Worm (Caenorhabditis elegans) whole organism, L4 larva: Measurements from ENCODE around the gene egrh-3.

Experiments
- ZK546.5 ChIP-seq, 2 experiments: sonication (generic microtip); optimal IDR thresholded peaks; 2 replicates each; lab custom pipeline; 2017; ENCODE audit warnings: missing biosample characterization in 2 of 2, missing genetic modification characterization in 2 of 2
- aha-1 ChIP-seq: fragments of 150-350 bp; peaks from one replicate; lab custom pipeline; 2014; ENCODE audit warnings: missing biosample characterization, missing genetic modification characterization
- ama-1 ChIP-seq: fragments of 150-350 bp; optimal IDR thresholded peaks from 2 replicates; lab custom pipeline; 2014; ENCODE audit warnings: inconsistent platforms, mixed read lengths
- ctbp-1 ChIP-seq: fragments of 200-800 bp; sonication (Bioruptor generic); IDR thresholded peaks from 2 replicates; pipeline ENCODE4 v1.3.6; 2022; ENCODE audit warnings: missing genetic modification reagents, missing genetic modification characterization, missing compliant biosample characterization
- daf-12 ChIP-seq: fragments of 150-350 bp; optimal IDR thresholded peaks from 2 replicates; lab custom pipeline; 2014; ENCODE audit warnings: missing biosample characterization, missing genetic modification reagents, missing genetic modification characterization
- daf-16 ChIP-seq, 3 experiments: sonication (generic microtip); optimal IDR thresholded peaks; 2 replicates each; lab custom pipeline; 2016 to 2017; ENCODE audit warnings: missing genetic modification characterization in 3 of 3, missing genetic modification reagents in 3 of 3, mild to moderate bottlenecking in 2 of 3, missing compliant biosample characterization in 2 of 3, missing biosample characterization in 1 of 3, moderate library complexity in 1 of 3
- lin-38 ChIP-seq: fragments of 200-800 bp; sonication (Bioruptor generic); IDR thresholded peaks from 2 replicates; pipeline ENCODE4 v1.3.6; 2022; ENCODE audit warnings: missing genetic modification reagents, missing genetic modification characterization, missing compliant biosample characterization
- lir-3 ChIP-seq: sonication (generic microtip); optimal IDR thresholded peaks from 2 replicates; lab custom pipeline; 2016; ENCODE audit warnings: mild to moderate bottlenecking, missing genetic modification characterization, missing compliant biosample characterization
- lsy-2 ChIP-seq, 2 experiments: fragments of 150-350 bp in 1 of 2; sonication (generic microtip) in 1 of 2; optimal IDR thresholded peaks; 2 replicates each; lab custom pipeline; 2014 to 2017; ENCODE audit warnings: missing biosample characterization in 2 of 2, missing genetic modification characterization in 2 of 2
- nhr-6 ChIP-seq: fragments of 150-350 bp; optimal IDR thresholded peaks from 2 replicates; lab custom pipeline; 2014; ENCODE audit warnings: missing biosample characterization, missing genetic modification characterization
- pqm-1 ChIP-seq: sonication (generic microtip); optimal IDR thresholded peaks from 2 replicates; lab custom pipeline; 2017; ENCODE audit warnings: missing biosample characterization, missing genetic modification characterization
- snpc-4 ChIP-seq: fragments of 150-350 bp; optimal IDR thresholded peaks from 2 replicates; lab custom pipeline; 2014; ENCODE audit warnings: missing biosample characterization, missing genetic modification characterization
- zag-1 ChIP-seq: fragments of 150-350 bp; optimal IDR thresholded peaks from 2 replicates; lab custom pipeline; 2014; ENCODE audit warnings: missing biosample characterization, missing genetic modification characterization
- zip-2 ChIP-seq: fragments of 150-350 bp; optimal IDR thresholded peaks from 2 replicates; lab custom pipeline; 2014; ENCODE audit warnings: missing biosample characterization, missing genetic modification characterization

ce11 chrIV:2680281-2680680 lies 8.3 kb downstream of the egrh-3 start:
- TF ChIP-seq ctbp-1 (GFP tag; lab: Robert Waterston, UW) (no peak), daf-12 (tag; lab: Kevin White, UChicago) (no peak), ama-1 (lab: Kevin White, UChicago) (no peak), snpc-4 (tag; lab: Kevin White, UChicago) (no peak), nhr-6 (tag; lab: Kevin White, UChicago) (no peak), lsy-2 (tag; optimal IDR thresholded peaks at IDR 0.05; lab: Kevin White, UChicago) (no peak), lin-38 (GFP tag; lab: Robert Waterston, UW) (no peak), lir-3 (no peak), aha-1 (peak; percentile 42), daf-16 (GFP tag; optimal IDR thresholded peaks at IDR 0.05; lab: Kevin White, UChicago) (no peak), daf-16 (tag; optimal IDR thresholded peaks at IDR 0.05; lab: Kevin White, UChicago) (no peak), zip-2 (tag; lab: Kevin White, UChicago) (no peak), pqm-1 (tag; lab: Kevin White, UChicago) (no peak), ZK546.5 (tag; optimal IDR thresholded peaks at IDR 0.05; lab: Kevin White, UChicago) (no peak), zag-1 (tag; lab: Kevin White, UChicago) (no peak)
